Worm (Caenorhabditis elegans) whole organism, young adult: ENCODE data around the gene K07C11.7.

Experiments used
- F10E7.11 ChIP-seq: sonication (generic microtip); optimal IDR thresholded peaks from 2 replicates; lab custom pipeline; 2017; ENCODE audit warnings: mild to moderate bottlenecking, missing genetic modification characterization, moderate library complexity, missing compliant biosample characterization
- F33H1.4 ChIP-seq: fragments of 200-800 bp; sonication (Bioruptor generic); IDR thresholded peaks from 2 replicates; pipeline ENCODE4 v1.3.6; 2022; ENCODE audit warnings: missing genetic modification reagents, missing genetic modification characterization, missing compliant biosample characterization
- F52B5.7 ChIP-seq: sonication (generic microtip); optimal IDR thresholded peaks from 2 replicates; lab custom pipeline; 2016; ENCODE audit warnings: mild to moderate bottlenecking, missing genetic modification characterization, missing compliant biosample characterization
- F57C9.4 ChIP-seq: sonication (generic microtip); optimal IDR thresholded peaks from 2 replicates; lab custom pipeline; 2017; ENCODE audit warnings: mild to moderate bottlenecking, missing genetic modification characterization, missing compliant biosample characterization
- Y79H2A.3 ChIP-seq: fragments of 200-800 bp; sonication (Bioruptor generic); conservative IDR thresholded peaks from 2 replicates; pipeline ENCODE4 v1.3.6; 2022; ENCODE audit warnings: missing genetic modification reagents, missing genetic modification characterization, missing compliant biosample characterization
- ama-1 ChIP-seq, 3 experiments: fragments of 150-350 bp in 1 of 3; sonication (generic microtip) in 2 of 3; optimal IDR thresholded peaks; 2 replicates each; lab custom pipeline; 2014 to 2018; ENCODE audit warnings: missing biosample characterization in 2 of 3, missing genetic modification characterization in 2 of 3, missing genetic modification reagents in 2 of 3
- nfya-2 ChIP-seq: fragments of 200-800 bp; sonication (Bioruptor generic); IDR thresholded peaks from 2 replicates; pipeline ENCODE4 v1.3.6; 2022; ENCODE audit warnings: missing genetic modification reagents, missing genetic modification characterization, missing compliant biosample characterization
- nhr-179 ChIP-seq: sonication (generic microtip); optimal IDR thresholded peaks from 2 replicates; lab custom pipeline; 2016; ENCODE audit warnings: mild to moderate bottlenecking, missing genetic modification characterization, missing compliant biosample characterization

DNA sequence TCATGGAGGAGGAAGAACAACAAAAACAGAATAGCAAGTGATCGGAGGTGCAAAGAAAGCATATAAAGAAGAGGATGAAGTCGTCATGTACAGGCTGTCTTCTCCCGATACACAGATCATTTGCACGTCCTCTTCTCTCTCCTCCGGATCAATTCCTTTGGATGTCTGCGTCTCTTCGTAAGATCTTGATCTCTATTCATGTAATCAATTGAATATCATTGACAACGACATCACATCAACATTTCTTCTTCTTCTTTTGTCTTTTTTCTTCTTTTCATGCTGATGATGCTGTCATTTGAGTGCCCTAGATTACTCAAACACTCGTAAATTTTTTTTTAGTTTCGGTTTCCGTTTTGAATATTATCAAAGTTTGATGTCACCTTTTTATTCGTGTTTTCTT, 24.5 kb upstream of the K07C11.7 start, which contains the start of gene rol-3:
- TF ChIP-seq Y79H2A.3 (GFP tag; lab: Robert Waterston, UW) (no peak), F52B5.7 (tag; lab: Kevin White, UChicago) (no peak), nfya-2 (GFP tag; lab: Robert Waterston, UW) (no peak), ama-1 (optimal IDR thresholded peaks at IDR 0.05; lab: Kevin White, UChicago) (no peak), ama-1 (GFP tag; optimal IDR thresholded peaks at IDR 0.05; lab: Kevin White, UChicago) (no peak), nhr-179 (tag; lab: Kevin White, UChicago) (no peak), F33H1.4 (GFP tag; lab: Robert Waterston, UW) (no peak), F10E7.11 (no peak), F57C9.4 (tag; lab: Kevin White, UChicago) (no peak)
